Worm (Caenorhabditis elegans) whole organism, late embryonic: ENCODE measurements around the gene abhd-3.2.

Experiments
- ama-1 ChIP-seq: fragments of 150-350 bp; optimal IDR thresholded peaks from 2 replicates; lab custom pipeline; 2014
- ceh-14 ChIP-seq: sonication (generic microtip); optimal IDR thresholded peaks from 2 replicates; lab custom pipeline; 2016; ENCODE audit warnings: missing genotype, missing genetic modification characterization, missing compliant biosample characterization
- elt-2 ChIP-seq: sonication (generic microtip); optimal IDR thresholded peaks from 2 replicates; lab custom pipeline; 2016; ENCODE audit warnings: missing genetic modification reagents, missing genetic modification characterization, missing compliant biosample characterization
- ets-4 ChIP-seq: sonication (generic microtip); optimal IDR thresholded peaks from 2 replicates; lab custom pipeline; 2016; ENCODE audit warnings: missing genetic modification characterization, missing compliant biosample characterization
- mec-3 ChIP-seq: sonication (generic microtip); optimal IDR thresholded peaks from 2 replicates; lab custom pipeline; 2016; ENCODE audit warnings: borderline replicate concordance, missing genetic modification characterization, missing compliant biosample characterization
- nhr-11 ChIP-seq: fragments of 150-350 bp; optimal IDR thresholded peaks from 2 replicates; lab custom pipeline; 2014; ENCODE audit warnings: missing biosample characterization, missing genetic modification characterization
- pha-4 ChIP-seq: fragments of 150-350 bp; optimal IDR thresholded peaks from 2 replicates; lab custom pipeline; 2018; ENCODE audit warnings: missing biosample characterization, missing genetic modification reagents, missing genetic modification characterization
- rnt-1 ChIP-seq: sonication (generic microtip); optimal IDR thresholded peaks from 2 replicates; lab custom pipeline; 2016; ENCODE audit warnings: missing genetic modification characterization, missing compliant biosample characterization
- sox-2 ChIP-seq: fragments of 200-800 bp; sonication (Bioruptor generic); IDR thresholded peaks from 2 replicates; pipeline ENCODE4 v1.3.6; 2022; ENCODE audit warnings: missing genetic modification reagents, missing genetic modification characterization, missing compliant biosample characterization
- unc-55 ChIP-seq: sonication (generic microtip); optimal IDR thresholded peaks from 2 replicates; lab custom pipeline; 2017; ENCODE audit warnings: missing biosample characterization, missing genetic modification reagents, missing genetic modification characterization

DNA sequence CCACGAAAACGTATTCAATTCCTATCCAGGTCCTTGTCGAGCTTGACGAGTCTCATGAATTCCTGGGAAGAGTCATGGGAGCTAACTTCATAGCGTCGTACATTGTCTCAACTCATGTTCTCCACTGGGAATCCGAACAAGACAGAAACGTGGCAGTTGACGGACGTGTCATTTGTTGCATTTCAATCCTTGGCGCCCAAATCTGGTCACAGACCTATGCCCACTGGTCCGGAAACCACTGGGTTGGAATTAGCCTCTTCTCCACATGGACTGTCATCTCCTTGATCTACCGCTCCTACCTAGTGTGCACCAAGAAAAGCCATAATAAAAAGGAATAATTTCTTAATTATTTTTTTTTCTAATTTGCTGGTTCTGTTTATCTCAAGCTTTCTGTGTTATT, 4.8 kb upstream of the abhd-3.2 start:
- TF ChIP-seq rnt-1 (tag; lab: Kevin White, UChicago) (no peak), nhr-11 (no peak), unc-55 (no peak), sox-2 (no peak), elt-2 (no peak), ama-1 (no peak), ets-4 (no peak), pha-4 (tag; lab: Kevin White, UChicago) (no peak), mec-3 (tag; lab: Kevin White, UChicago) (no peak), ceh-14 (no peak)
